Fruit fly (Drosophila melanogaster) whole organism, embryonic: ENCODE data around the gene mas.

Experiments used
- ATbp ChIP-seq: fragments of 200-800 bp; sonication (Bioruptor generic); optimal IDR thresholded peaks from 2 replicates; lab custom pipeline; 2017; ENCODE audit warnings: missing biosample characterization, mild to moderate bottlenecking, missing genetic modification characterization, missing genetic modification reagents
- Blimp-1 ChIP-seq: fragments of 200-800 bp; sonication (Bioruptor generic); optimal IDR thresholded peaks from 3 replicates; lab custom pipeline; 2018; ENCODE audit warnings: missing biosample characterization, missing genetic modification characterization, mild to moderate bottlenecking, moderate library complexity, missing genetic modification reagents
- C15 ChIP-seq: fragments of 200-800 bp; sonication (Bioruptor generic); IDR thresholded peaks from 3 replicates; pipeline ENCODE4 v1.3.6; 2022; ENCODE audit warnings: missing biosample characterization, missing genetic modification characterization
- CG10543 ChIP-seq: fragments of 200-800 bp; sonication (Bioruptor generic); optimal IDR thresholded peaks from 3 replicates; lab custom pipeline; 2017; ENCODE audit warnings: missing biosample characterization, mild to moderate bottlenecking, missing genetic modification characterization, moderate library complexity
- CG11085 ChIP-seq: fragments of 200-800 bp; sonication (Bioruptor generic); IDR thresholded peaks from 2 replicates; pipeline ENCODE4 v1.3.6; 2022; ENCODE audit warnings: missing biosample characterization, missing genetic modification characterization
- CG12104 ChIP-seq: fragments of 200-800 bp; sonication (Bioruptor generic); optimal IDR thresholded peaks from 3 replicates; lab custom pipeline; 2016; ENCODE audit warnings: missing biosample characterization, missing genetic modification characterization
- CG15514 ChIP-seq: fragments of 200-800 bp; sonication (Bioruptor generic); optimal IDR thresholded peaks from 3 replicates; lab custom pipeline; 2017; ENCODE audit warnings: missing biosample characterization, missing genetic modification characterization, mild to moderate bottlenecking, moderate library complexity, missing genetic modification reagents
- CG15696 ChIP-seq: fragments of 200-800 bp; sonication (Bioruptor generic); optimal IDR thresholded peaks from 2 replicates; lab custom pipeline; 2019; ENCODE audit warnings: missing biosample characterization, mild to moderate bottlenecking, missing genetic modification characterization, moderate library complexity
- CG16815 ChIP-seq: fragments of 200-800 bp; sonication (Bioruptor generic); optimal IDR thresholded peaks from 3 replicates; lab custom pipeline; 2017; ENCODE audit warnings: missing biosample characterization, mild to moderate bottlenecking, missing genetic modification characterization
- CG17359 ChIP-seq: fragments of 200-800 bp; sonication (Bioruptor generic); optimal IDR thresholded peaks from 3 replicates; lab custom pipeline; 2018; ENCODE audit warnings: missing biosample characterization, mild to moderate bottlenecking, missing genetic modification characterization, moderate library complexity
- CG18619 ChIP-seq: fragments of 200-800 bp; sonication (Bioruptor generic); optimal IDR thresholded peaks from 3 replicates; lab custom pipeline; 2017; ENCODE audit warnings: missing biosample characterization, mild to moderate bottlenecking, missing genetic modification characterization
- CG2120 ChIP-seq: fragments of 200-800 bp; sonication (Bioruptor generic); optimal IDR thresholded peaks from 3 replicates; lab custom pipeline; 2016; ENCODE audit warnings: missing biosample characterization, missing genetic modification characterization
- CG30431 ChIP-seq: fragments of 200-800 bp; sonication (Bioruptor generic); optimal IDR thresholded peaks from 2 replicates; lab custom pipeline; 2017; ENCODE audit warnings: missing biosample characterization, missing genetic modification characterization
- CG6254 ChIP-seq: fragments of 200-800 bp; sonication (Bioruptor generic); optimal IDR thresholded peaks from 3 replicates; lab custom pipeline; 2017; ENCODE audit warnings: mild to moderate bottlenecking, missing biosample characterization, missing genetic modification reagents, missing genetic modification characterization
- CG6689 ChIP-seq: fragments of 200-800 bp; sonication (Bioruptor generic); IDR thresholded peaks from 2 replicates; pipeline ENCODE4 v1.3.6; 2022; ENCODE audit warnings: missing biosample characterization, missing genetic modification characterization
- CG6791 ChIP-seq: fragments of 200-800 bp; sonication (Bioruptor generic); IDR thresholded peaks from 3 replicates; pipeline ENCODE4 v1.3.6; 2022; ENCODE audit warnings: missing biosample characterization, missing genetic modification characterization; ENCODE audit not compliant: partially characterized antibody
- CG7839 ChIP-seq: fragments of 200-800 bp; sonication (Bioruptor generic); optimal IDR thresholded peaks from 3 replicates; lab custom pipeline; 2018; ENCODE audit warnings: missing biosample characterization, mild to moderate bottlenecking, missing genetic modification characterization, moderate library complexity
- CG8944 ChIP-seq: fragments of 200-800 bp; sonication (Bioruptor generic); optimal IDR thresholded peaks from 3 replicates; lab custom pipeline; 2016; ENCODE audit warnings: missing biosample characterization, missing genetic modification characterization
- CG9437 ChIP-seq: fragments of 200-800 bp; sonication (Bioruptor generic); optimal IDR thresholded peaks from 2 replicates; lab custom pipeline; 2018; ENCODE audit warnings: missing biosample characterization, mild to moderate bottlenecking, missing genetic modification characterization
- CG9876 ChIP-seq: fragments of 200-800 bp; sonication (Bioruptor generic); optimal IDR thresholded peaks from 2 replicates; lab custom pipeline; 2016; ENCODE audit warnings: missing biosample characterization, missing genetic modification characterization
- D19B ChIP-seq: fragments of 200-800 bp; sonication (Bioruptor generic); optimal IDR thresholded peaks from 2 replicates; lab custom pipeline; 2017; ENCODE audit warnings: missing biosample characterization, mild to moderate bottlenecking, missing genetic modification characterization
- Dek ChIP-seq: fragments of 200-800 bp; sonication (Bioruptor generic); optimal IDR thresholded peaks from 3 replicates; lab custom pipeline; 2019; ENCODE audit warnings: missing biosample characterization, mild to moderate bottlenecking, missing genetic modification characterization, moderate library complexity
- Dll ChIP-seq: fragments of 200-800 bp; sonication (Bioruptor generic); IDR thresholded peaks from 4 replicates; pipeline ENCODE4 v1.3.6; 2022; ENCODE audit warnings: missing biosample characterization, missing genetic modification characterization; ENCODE audit not compliant: partially characterized antibody
- Hmr ChIP-seq: fragments of 200-800 bp; sonication (Bioruptor generic); optimal IDR thresholded peaks from 3 replicates; lab custom pipeline; 2017; ENCODE audit warnings: mild to moderate bottlenecking, missing biosample characterization, missing genetic modification reagents, missing genetic modification characterization
- MTF-1 ChIP-seq: fragments of 200-800 bp; sonication (Bioruptor generic); optimal IDR thresholded peaks from 2 replicates; lab custom pipeline; 2018; ENCODE audit warnings: missing biosample characterization, mild to moderate bottlenecking, missing genetic modification characterization, borderline replicate concordance
- Sox100B ChIP-seq: fragments of 200-800 bp; sonication (Bioruptor generic); optimal IDR thresholded peaks from 3 replicates; lab custom pipeline; 2018; ENCODE audit warnings: missing biosample characterization, mild to moderate bottlenecking, missing genetic modification characterization
- al ChIP-seq: fragments of 200-800 bp; sonication (Bioruptor generic); IDR thresholded peaks from 2 replicates; pipeline ENCODE4 v1.3.6; 2022; ENCODE audit warnings: missing biosample characterization, missing genetic modification characterization
- caup ChIP-seq: fragments of 200-800 bp; sonication (Bioruptor generic); optimal IDR thresholded peaks from 3 replicates; lab custom pipeline; 2017; ENCODE audit warnings: missing biosample characterization, mild to moderate bottlenecking, missing genetic modification characterization, moderate library complexity; ENCODE audit not compliant: severe bottlenecking
- chinmo ChIP-seq: fragments of 200-800 bp; sonication (Bioruptor generic); IDR thresholded peaks from 4 replicates; pipeline ENCODE4 v1.3.6; 2022; ENCODE audit warnings: missing biosample characterization, missing genetic modification characterization; ENCODE audit not compliant: partially characterized antibody
- chm ChIP-seq: fragments of 200-800 bp; sonication (Bioruptor generic); IDR thresholded peaks from 2 replicates; pipeline ENCODE4 v1.3.6; 2022; ENCODE audit warnings: missing biosample characterization, missing genetic modification characterization
- chn ChIP-seq: fragments of 200-800 bp; sonication (Bioruptor generic); optimal IDR thresholded peaks from 2 replicates; lab custom pipeline; 2016; ENCODE audit warnings: missing biosample characterization, missing genetic modification characterization
- crp ChIP-seq, 2 experiments: fragments of 200-800 bp; sonication (Bioruptor generic); optimal IDR thresholded peaks; 2 replicates in 1 of 2; 3 replicates in 1 of 2; lab custom pipeline; 2017; ENCODE audit warnings: missing biosample characterization in 2 of 2, missing genetic modification characterization in 2 of 2, mild to moderate bottlenecking in 1 of 2, moderate library complexity in 1 of 2
- dm ChIP-seq: fragments of 200-800 bp; sonication (Bioruptor generic); optimal IDR thresholded peaks from 3 replicates; lab custom pipeline; 2016; ENCODE audit warnings: missing biosample characterization, missing genetic modification characterization
- grau ChIP-seq: fragments of 200-800 bp; optimal IDR thresholded peaks from 3 replicates; lab custom pipeline; 2019; ENCODE audit warnings: missing biosample characterization, mild to moderate bottlenecking, missing genetic modification characterization, moderate library complexity
- gsb ChIP-seq: fragments of 200-800 bp; sonication (Bioruptor generic); IDR thresholded peaks from 2 replicates; pipeline ENCODE4 v1.3.6; 2022; ENCODE audit warnings: missing biosample characterization, missing genetic modification characterization
- kay ChIP-seq: fragments of 200-800 bp; sonication (Bioruptor generic); optimal IDR thresholded peaks from 2 replicates; lab custom pipeline; 2016; ENCODE audit warnings: missing biosample characterization, missing genetic modification characterization
- lilli ChIP-seq: fragments of 200-800 bp; sonication (Bioruptor generic); optimal IDR thresholded peaks from 3 replicates; lab custom pipeline; 2016; ENCODE audit warnings: missing biosample characterization, missing genetic modification characterization
- luna ChIP-seq: fragments of 200-800 bp; sonication (Bioruptor generic); optimal IDR thresholded peaks from 2 replicates; lab custom pipeline; 2016; ENCODE audit warnings: missing biosample characterization, missing genetic modification characterization
- onecut ChIP-seq: fragments of 200-800 bp; sonication (Bioruptor generic); IDR thresholded peaks from 2 replicates; pipeline ENCODE4 v1.3.6; 2022; ENCODE audit warnings: missing biosample characterization, missing genetic modification characterization
- pfk ChIP-seq: fragments of 200-800 bp; sonication (Bioruptor generic); optimal IDR thresholded peaks from 2 replicates; lab custom pipeline; 2018; ENCODE audit warnings: missing biosample characterization, mild to moderate bottlenecking, missing genetic modification characterization, moderate library complexity
- pros ChIP-seq: fragments of 200-800 bp; sonication (Bioruptor generic); optimal IDR thresholded peaks from 3 replicates; lab custom pipeline; 2019; ENCODE audit warnings: missing biosample characterization, mild to moderate bottlenecking, missing genetic modification characterization, moderate library complexity
- scrt ChIP-seq: fragments of 200-800 bp; sonication (Bioruptor generic); optimal IDR thresholded peaks from 2 replicates; lab custom pipeline; 2018; ENCODE audit warnings: missing biosample characterization, mild to moderate bottlenecking, missing genetic modification characterization, moderate library complexity
- sens ChIP-seq: fragments of 200-800 bp; sonication (Bioruptor generic); peaks from one replicate; lab custom pipeline; 2016; ENCODE audit warnings: missing biosample characterization, missing genetic modification characterization
- shn ChIP-seq: fragments of 200-800 bp; sonication (Bioruptor generic); optimal IDR thresholded peaks from 3 replicates; lab custom pipeline; 2016; ENCODE audit warnings: missing biosample characterization, missing genetic modification characterization
- slp2 ChIP-seq: fragments of 200-800 bp; sonication (Bioruptor generic); optimal IDR thresholded peaks from 2 replicates; lab custom pipeline; 2016; ENCODE audit warnings: missing biosample characterization, missing genetic modification characterization
- stc ChIP-seq: fragments of 200-800 bp; sonication (Bioruptor generic); IDR thresholded peaks from 2 replicates; pipeline ENCODE4 v1.3.6; 2022; ENCODE audit warnings: missing biosample characterization, missing genetic modification characterization
- vvl ChIP-seq: fragments of 200-800 bp; sonication (Bioruptor generic); IDR thresholded peaks from 2 replicates; pipeline ENCODE4 v1.3.6; 2022; ENCODE audit warnings: missing biosample characterization, missing genetic modification characterization

Gene mas

DNA sequence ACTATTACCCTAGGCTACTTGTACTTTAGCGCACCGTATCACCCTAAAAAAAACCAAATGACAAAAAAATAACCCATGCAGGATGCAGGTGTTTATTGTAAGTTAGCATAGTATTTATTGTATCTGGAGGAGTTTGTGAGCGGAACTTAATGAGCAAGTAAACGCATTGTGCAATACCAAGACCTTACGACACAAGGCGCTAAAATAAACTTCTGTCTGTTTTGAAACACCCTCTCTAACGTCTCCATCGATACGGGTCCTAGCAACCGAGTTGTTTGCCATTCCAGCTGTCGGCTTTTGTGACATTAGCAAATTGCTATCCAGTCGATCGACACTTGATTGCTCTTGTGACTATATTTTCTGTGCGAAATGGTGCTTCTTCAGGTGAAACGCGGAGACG is 6.3 kb upstream of the mas start, which contains the start of gene CG18675:
Gene CG18675 (plus strand): TSS at position 301 of the 400 bp plus-strand sequence.
- no peak for TF ChIP-seq MTF-1
- no peak for TF ChIP-seq chm (GFP tag; lab: Robert Waterston, UW)
- TF ChIP-seq CG9876 (GFP tag; lab: Kevin White, UChicago) = no peak
- TF ChIP-seq CG17359 = no peak
- no peak for TF ChIP-seq CG6791 (GFP tag; lab: Robert Waterston, UW)
- no peak for TF ChIP-seq luna (GFP tag; lab: Kevin White, UChicago)
- TF ChIP-seq slp2 (GFP tag; lab: Kevin White, UChicago) = no peak

- TF ChIP-seq pfk (GFP tag; lab: Kevin White, UChicago) (no peak), CG15514 (GFP tag; lab: Kevin White, UChicago) (peak; percentile 45), CG7839 (no peak), gsb (GFP tag; lab: Robert Waterston, UW) (no peak), Dll (GFP tag; lab: Robert Waterston, UW) (peak; percentile 41; the same call in 1 of the 4 replicates), C15 (GFP tag; lab: Robert Waterston, UW) (no peak), CG18619 (peak; percentile 13), shn (GFP tag; lab: Kevin White, UChicago) (no peak), CG6689 (GFP tag; lab: Robert Waterston, UW) (peak; percentile 37), CG9437 (GFP tag; lab: Kevin White, UChicago) (no peak), CG15696 (tag; lab: Kevin White, UChicago) (peak; percentile 41), CG6254 (GFP tag; lab: Kevin White, UChicago) (peak; percentile 46), stc (GFP tag; lab: Robert Waterston, UW) (no peak), D19B (GFP tag; lab: Kevin White, UChicago) (no peak), scrt (GFP tag; lab: Kevin White, UChicago) (peak; percentile 15), crp (GFP tag; optimal IDR thresholded peaks at IDR 0.05; lab: Kevin White, UChicago) (peak in 1 of 2 experiments; percentile 54), chn (GFP tag; lab: Kevin White, UChicago) (no peak), CG2120 (GFP tag; lab: Kevin White, UChicago) (peak; percentile 16), chinmo (GFP tag; lab: Robert Waterston, UW) (peak; percentile 48; the same call in 1 of the 4 replicates), vvl (GFP tag; lab: Robert Waterston, UW) (peak; percentile 44), Sox100B (peak; percentile 47), Blimp-1 (GFP tag; lab: Kevin White, UChicago) (peak; percentile 64), kay (GFP tag; lab: Kevin White, UChicago) (peak; percentile 14), ATbp (GFP tag; lab: Kevin White, UChicago) (no peak), CG10543 (GFP tag; lab: Kevin White, UChicago) (peak; percentile 30), al (no peak), caup (GFP tag; lab: Kevin White, UChicago) (no peak), CG30431 (no peak), CG8944 (GFP tag; lab: Kevin White, UChicago) (peak; percentile 12), CG16815 (GFP tag; lab: Kevin White, UChicago) (no peak), grau (tag; lab: Kevin White, UChicago) (peak; percentile 12), lilli (GFP tag; lab: Kevin White, UChicago) (peak; percentile 34), Hmr (GFP tag; lab: Kevin White, UChicago) (peak; percentile 26), dm (no peak), CG11085 (GFP tag; lab: Robert Waterston, UW) (no peak), sens (GFP tag; lab: Kevin White, UChicago) (peak; percentile 54), Dek (peak; percentile 38), CG12104 (peak; percentile 18), pros (GFP tag; lab: Kevin White, UChicago) (no peak), onecut (GFP tag; lab: Robert Waterston, UW) (peak; percentile 26; the same call in 1 of the 2 replicates)
Observed at dm6 chr3L:4169957-4170651, 2.8 kb upstream of the mas start, which contains the start of gene Ero1L. TSS of gene Ero1L (plus strand) at chr3L:4170404.
